Worm (Caenorhabditis elegans): ENCODE data around the gene R151.2.

R151.2 gene

ce11 chrIII:7209721-7210120 is at the start of gene R151.2:
Gene R151.2 (plus strand): TSS chrIII:7209967.
- TF ChIP-seq tlf-1 (GFP tag; optimal IDR thresholded peaks at IDR 0.05) (peak; percentile 36), madf-3 (GFP tag; IDR thresholded peaks at IDR 0.05) (peak; percentile 62; the same call in 1 of the 2 replicates), zfh-2 (GFP tag; conservative IDR thresholded peaks at IDR 0.05) (no peak), hlh-12 (tag; optimal IDR thresholded peaks at IDR 0.05) (no peak), F33H1.4 (GFP tag; IDR thresholded peaks at IDR 0.05) (peak; percentile 38), lin-26 (GFP tag; IDR thresholded peaks at IDR 0.05) (0 out of 2 replicates have a peak, but pooled peaks have one; percentile 39), hsf-1 (GFP tag; IDR thresholded peaks at IDR 0.05) (0 out of 2 replicates have a peak, but pooled peaks have one; percentile 5), athp-1 (tag; optimal IDR thresholded peaks at IDR 0.05) (peak; percentile 12), mcd-1 (GFP tag; IDR thresholded peaks at IDR 0.05) (no peak), K12H6.12 (tag; optimal IDR thresholded peaks at IDR 0.05) (no peak), F49E8.2 (tag; optimal IDR thresholded peaks at IDR 0.05; ENCODE audit: insufficient read depth) (peak; percentile 57), ama-1 (optimal IDR thresholded peaks at IDR 0.05) (no peak), ama-1 (GFP tag; optimal IDR thresholded peaks at IDR 0.05) (peak in 1 of 2 experiments; percentile 61), lsl-1 (GFP tag; optimal IDR thresholded peaks at IDR 0.05) (peak; percentile 42), F57A8.1 (GFP tag; optimal IDR thresholded peaks at IDR 0.05) (peak; percentile 6), ekl-4 (GFP tag; IDR thresholded peaks at IDR 0.05) (peak; percentile 45; the same call in 1 of the 2 replicates), dox-1 (GFP tag; IDR thresholded peaks at IDR 0.05) (0 out of 2 replicates have a peak, but pooled peaks have one; percentile 12), attf-6 (GFP tag; IDR thresholded peaks at IDR 0.05) (peak; percentile 60), B0336.3 (GFP tag; IDR thresholded peaks at IDR 0.05) (peak; percentile 54), rec-8 (tag; optimal IDR thresholded peaks at IDR 0.05) (peak in 1 of 2 experiments; percentile 4), dpff-1 (tag; optimal IDR thresholded peaks at IDR 0.05) (no peak), snpc-3.4 (tag; optimal IDR thresholded peaks at IDR 0.05) (peak; percentile 37), lin-54 (GFP tag; optimal IDR thresholded peaks at IDR 0.05) (peak; percentile 53), hrde-1 (tag; optimal IDR thresholded peaks at IDR 0.05; ENCODE audit: borderline replicate concordance) (peak; percentile 77), nfyb-1 (GFP tag; IDR thresholded peaks at IDR 0.05) (0 out of 2 replicates have a peak, but pooled peaks have one; percentile 47), nhr-80 (tag; optimal IDR thresholded peaks at IDR 0.05) (no peak), Y53G8AR.9 (GFP tag; conservative IDR thresholded peaks at IDR 0.05) (0 out of 2 replicates have a peak, but pooled peaks have one; percentile 26), hmg-1.2 (GFP tag; IDR thresholded peaks at IDR 0.05) (peak; percentile 24; the same call in 1 of the 2 replicates), snpc-4 (GFP tag; optimal IDR thresholded peaks at IDR 0.05) (no peak), snpc-4 (tag; optimal IDR thresholded peaks at IDR 0.05) (peak in 1 of 4 experiments; percentile 3), F37B4.10 (GFP tag; IDR thresholded peaks at IDR 0.05) (no peak), madf-6 (GFP tag; IDR thresholded peaks at IDR 0.05) (0 out of 2 replicates have a peak, but pooled peaks have one; percentile 28), egl-44 (GFP tag; IDR thresholded peaks at IDR 0.05) (0 out of 2 replicates have a peak, but pooled peaks have one; percentile 35), ceh-100 (GFP tag; IDR thresholded peaks at IDR 0.05) (peak; percentile 24; the same call in 1 of the 2 replicates)

ce11 chrIII:7161055-7161454 is 48.7 kb upstream of the R151.2 start, which contains the start of gene rnp-7:
Gene rnp-7 (minus strand): TSS chrIII:7161155.
- no peak for TF ChIP-seq let-607 (tag; optimal IDR thresholded peaks at IDR 0.05)
- no peak for TF ChIP-seq hlh-26 (GFP tag; conservative IDR thresholded peaks at IDR 0.05)
- no peak for TF ChIP-seq pbrm-1 (GFP tag; IDR thresholded peaks at IDR 0.05)
- no peak for TF ChIP-seq him-1 (tag; optimal IDR thresholded peaks at IDR 0.05)
- no peak for TF ChIP-seq tbx-9 (tag; optimal IDR thresholded peaks at IDR 0.05; ENCODE audit: borderline replicate concordance)
- no peak for TF ChIP-seq lin-40 (tag; optimal IDR thresholded peaks at IDR 0.05)
- TF ChIP-seq hlh-12 (tag; optimal IDR thresholded peaks at IDR 0.05) = no peak
- TF ChIP-seq die-1 (tag; optimal IDR thresholded peaks at IDR 0.05) = no peak

Measured in whole organism, young adult.